Worm (Caenorhabditis elegans): ENCODE measurements around the gene F38H12.5.

The F38H12.5 gene

DNA sequence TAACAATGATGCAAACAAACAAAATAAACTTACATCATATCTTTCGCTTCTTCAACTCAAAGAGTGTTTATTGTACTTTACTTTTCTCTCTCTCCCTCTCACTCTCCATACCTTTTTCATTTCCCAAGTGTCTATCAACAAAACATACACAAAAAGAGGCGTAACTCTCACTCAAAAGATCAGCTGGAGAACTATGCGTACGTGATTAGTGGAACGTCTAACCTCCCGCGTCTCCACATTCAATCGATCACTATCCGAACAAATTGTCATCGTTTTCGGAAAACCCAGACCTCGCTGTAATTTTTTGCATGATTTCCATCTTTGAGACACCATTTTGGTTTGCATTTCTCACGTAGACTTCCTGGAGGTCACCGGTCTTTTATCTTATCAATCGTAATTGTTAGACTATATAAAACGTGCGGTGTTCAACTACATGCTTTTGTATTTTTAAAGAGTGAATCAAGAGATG is 48.7 kb upstream of the F38H12.5 start, which contains the start of gene nhr-57 (continued):
- TF ChIP-seq madf-5 (GFP tag; IDR thresholded peaks at IDR 0.05) (no peak), lin-15B (tag; optimal IDR thresholded peaks at IDR 0.05) (no peak), lin-39 (tag; optimal IDR thresholded peaks at IDR 0.05) (no peak), F10B5.3 (tag; optimal IDR thresholded peaks at IDR 0.05) (no peak), ceh-82 (tag; optimal IDR thresholded peaks at IDR 0.05) (no peak), dmd-8 (GFP tag; IDR thresholded peaks at IDR 0.05) (0 out of 2 replicates have a peak, but pooled peaks have one; percentile 14)

DNA sequence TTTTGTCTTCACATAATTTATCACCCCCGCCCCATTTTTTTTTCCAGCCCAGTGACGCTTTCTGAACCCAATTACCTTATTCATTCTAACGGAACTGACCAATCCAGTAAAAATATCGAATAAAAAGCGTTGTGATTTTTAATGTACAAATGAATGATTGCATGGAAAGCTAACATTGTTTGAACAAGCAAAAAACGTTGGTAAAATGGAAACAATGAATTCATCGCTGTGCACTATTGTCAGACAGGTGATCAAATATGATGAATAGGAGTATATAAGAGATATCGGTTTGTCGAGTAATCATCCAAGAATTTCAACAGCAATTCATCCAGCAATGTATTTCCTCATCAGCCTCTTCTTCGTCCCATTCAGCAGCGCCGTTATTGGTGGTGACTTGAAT is 46.8 kb upstream of the F38H12.5 start, which contains the start of gene phat-4:
TSS of gene phat-4 (plus strand) at position 301 of the 400 bp plus-strand sequence.
- TF ChIP-seq zag-1 (tag; optimal IDR thresholded peaks at IDR 0.05) = no peak
- TF ChIP-seq cey-2 (tag; optimal IDR thresholded peaks at IDR 0.05; ENCODE audit: borderline replicate concordance, insufficient read depth) = no peak
- no peak for TF ChIP-seq lin-13 (GFP tag; optimal IDR thresholded peaks at IDR 0.05)
- TF ChIP-seq aly-2 (tag; optimal IDR thresholded peaks at IDR 0.05) = no peak
- no peak for TF ChIP-seq madf-5 (GFP tag; IDR thresholded peaks at IDR 0.05)
- TF ChIP-seq dpl-1 (GFP tag; optimal IDR thresholded peaks at IDR 0.05) = no peak
- TF ChIP-seq saeg-2 (GFP tag; IDR thresholded peaks at IDR 0.05) = no peak
- TF ChIP-seq D1046.2 (GFP tag; IDR thresholded peaks at IDR 0.05) = no peak
- no peak for TF ChIP-seq T20F7.1 (GFP tag; optimal IDR thresholded peaks at IDR 0.05)
- no peak for TF ChIP-seq nhr-41 (GFP tag; IDR thresholded peaks at IDR 0.05)
- TF ChIP-seq mxl-2 (GFP tag; conservative IDR thresholded peaks at IDR 0.05) = no peak
- TF ChIP-seq daf-12 (tag; optimal IDR thresholded peaks at IDR 0.05) = no peak
- no peak for TF ChIP-seq ZK337.2 (GFP tag; IDR thresholded peaks at IDR 0.05)

DNA sequence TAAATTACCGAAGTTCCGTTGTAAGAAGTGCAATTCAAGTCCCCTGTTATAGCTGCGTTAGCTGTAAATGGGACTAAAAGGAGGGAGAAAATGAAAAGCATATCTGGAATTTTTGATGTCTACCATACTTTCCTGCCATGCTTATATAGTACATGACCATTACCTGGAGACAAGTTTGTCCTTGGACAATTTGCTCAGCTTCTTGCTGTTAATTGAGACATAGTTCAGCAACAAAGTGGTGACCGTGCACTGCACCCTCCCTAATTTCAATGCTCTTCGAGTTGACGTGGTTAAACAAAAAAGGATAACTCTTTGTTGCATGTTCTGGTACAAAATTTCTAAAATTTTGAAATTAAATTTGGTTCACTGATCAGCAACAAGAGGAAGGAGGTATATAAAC is 44.6 kb upstream of the F38H12.5 start, which contains the start of gene T05B4.13:
TSS of gene T05B4.13 (minus strand) at position 101 of the 400 bp plus-strand sequence.
- TF ChIP-seq pqm-1 (tag; optimal IDR thresholded peaks at IDR 0.05) (no peak), daf-16 (GFP tag; optimal IDR thresholded peaks at IDR 0.05) (no peak), daf-16 (tag; optimal IDR thresholded peaks at IDR 0.05) (no peak)

DNA sequence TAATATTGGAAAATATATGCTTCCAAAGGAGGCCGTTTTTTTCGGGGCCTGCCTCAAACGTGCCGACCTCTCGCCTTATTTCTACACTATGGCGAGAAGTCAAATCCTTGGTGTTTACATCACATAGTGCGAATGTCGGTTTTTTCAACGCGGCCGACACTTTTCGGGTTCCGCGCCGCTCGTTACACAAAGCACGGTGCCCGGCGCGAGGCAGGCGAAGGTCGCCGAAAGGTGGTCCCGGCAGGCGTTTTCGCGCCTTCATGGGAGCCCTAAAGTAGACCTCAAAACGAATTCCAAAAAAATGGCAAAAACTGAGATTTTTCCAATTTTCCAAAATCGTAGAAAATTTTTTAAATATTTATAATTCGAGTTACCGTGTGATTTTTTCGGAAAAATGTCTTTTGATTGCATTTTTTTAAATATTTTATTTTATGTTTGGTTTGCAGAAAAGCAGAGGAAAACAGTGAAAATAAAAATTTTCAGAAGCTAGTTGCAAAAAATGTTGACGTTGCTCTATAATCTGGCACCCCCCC is 42.8 kb upstream of the F38H12.5 start, which contains the start of gene T05B4.12:
TSS of gene T05B4.12 (minus strand) at position 483 of the 533 bp plus-strand sequence.
- TF ChIP-seq set-16 (GFP tag; IDR thresholded peaks at IDR 0.05) (peak; percentile 68), mes-2 (tag; optimal IDR thresholded peaks at IDR 0.05; ENCODE audit: poor library complexity, severe bottlenecking) (no peak)

DNA sequence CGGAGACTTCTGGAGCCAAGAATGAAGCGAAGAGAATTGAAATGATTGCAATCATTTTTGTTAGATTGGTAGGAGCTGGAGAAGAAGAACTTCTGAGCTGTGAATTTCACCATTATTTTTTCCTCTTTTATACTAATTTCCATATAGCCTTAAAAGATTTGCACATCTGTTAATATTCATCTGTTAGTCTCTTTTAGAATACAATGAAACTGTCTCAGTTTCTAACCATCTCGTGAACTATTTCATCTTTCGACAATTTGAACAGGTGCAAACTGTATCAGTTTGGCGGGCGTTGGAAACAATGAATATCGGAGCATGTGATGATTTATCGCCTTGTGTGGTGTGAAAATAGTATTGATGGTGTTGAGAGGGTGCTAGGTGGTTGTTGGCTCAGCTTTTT is 39.6 kb upstream of the F38H12.5 start, which contains the start of gene phat-5:
TSS of gene phat-5 (minus strand) at position 101 of the 400 bp plus-strand sequence.
- TF ChIP-seq ces-1 (GFP tag; optimal IDR thresholded peaks at IDR 0.05) = no peak
- TF ChIP-seq daf-16 (GFP tag; optimal IDR thresholded peaks at IDR 0.05) = no peak
- no peak for TF ChIP-seq daf-16 (tag; optimal IDR thresholded peaks at IDR 0.05)
- TF ChIP-seq saeg-2 (GFP tag; IDR thresholded peaks at IDR 0.05) = no peak
- TF ChIP-seq zip-2 (tag; optimal IDR thresholded peaks at IDR 0.05) = no peak
- TF ChIP-seq hif-1 (tag; optimal IDR thresholded peaks at IDR 0.05) = no peak
- TF ChIP-seq mxl-2 (GFP tag; conservative IDR thresholded peaks at IDR 0.05) = no peak

DNA sequence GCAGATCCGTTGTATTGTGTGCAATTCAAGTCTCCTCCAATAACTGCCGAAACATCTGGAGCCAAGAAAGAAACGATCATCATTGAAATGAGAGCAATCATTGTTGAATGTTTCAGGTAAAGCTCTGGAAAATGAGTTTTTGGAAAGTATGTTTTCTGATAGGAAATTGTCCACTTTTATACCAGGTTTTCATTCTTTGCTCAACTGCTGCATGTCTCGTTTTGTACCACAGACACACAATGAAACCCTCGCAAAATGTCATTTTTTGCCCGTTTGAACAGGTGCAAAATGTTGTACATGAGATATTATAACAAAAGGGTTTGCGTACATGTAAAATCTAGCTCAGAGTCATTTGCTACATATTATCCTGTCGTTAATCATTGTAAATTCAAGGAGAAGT is 37.8 kb upstream of the F38H12.5 start, which contains the start of gene T05B4.10:
TSS of gene T05B4.10 (minus strand) at position 101 of the 400 bp plus-strand sequence.
- TF ChIP-seq attf-4 (tag; optimal IDR thresholded peaks at IDR 0.05) (no peak), sdz-12 (GFP tag; optimal IDR thresholded peaks at IDR 0.05) (no peak), egl-43 (GFP tag; IDR thresholded peaks at IDR 0.05) (no peak), lim-7 (GFP tag; IDR thresholded peaks at IDR 0.05) (no peak), unc-62 (GFP tag; optimal IDR thresholded peaks at IDR 0.05 in 1 of 2) (no peak), unc-62 (tag; optimal IDR thresholded peaks at IDR 0.05) (no peak), nhr-237 (tag; optimal IDR thresholded peaks at IDR 0.05) (no peak)
